Worm (Caenorhabditis elegans): ENCODE data around the gene C06C3.4.

The C06C3.4 gene

DNA sequence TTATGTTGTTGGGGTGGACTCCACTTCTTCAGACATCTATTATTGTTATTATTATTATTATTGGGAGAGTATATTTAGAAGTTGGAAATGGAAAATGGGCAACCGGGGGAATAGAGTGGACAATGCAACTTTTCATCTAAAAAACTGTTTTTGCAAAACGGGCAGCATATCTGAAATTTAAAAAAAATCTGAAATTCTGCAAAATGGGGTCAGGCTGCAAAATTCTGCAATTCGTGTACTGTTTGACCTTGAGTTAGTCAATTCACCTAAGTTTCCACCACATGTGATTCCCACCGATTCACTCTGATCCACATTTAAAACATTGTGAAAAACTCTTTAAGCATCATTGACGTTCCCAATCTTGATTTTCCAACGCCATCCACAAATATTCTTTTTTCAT is at the start of gene C06C3.4:
TSS of gene C06C3.4 (plus strand) at position 301 of the 400 bp plus-strand sequence.
- TF ChIP-seq dao-5 (tag; optimal IDR thresholded peaks at IDR 0.05) (no peak), W03F9.2 (tag; optimal IDR thresholded peaks at IDR 0.05) (no peak)

DNA sequence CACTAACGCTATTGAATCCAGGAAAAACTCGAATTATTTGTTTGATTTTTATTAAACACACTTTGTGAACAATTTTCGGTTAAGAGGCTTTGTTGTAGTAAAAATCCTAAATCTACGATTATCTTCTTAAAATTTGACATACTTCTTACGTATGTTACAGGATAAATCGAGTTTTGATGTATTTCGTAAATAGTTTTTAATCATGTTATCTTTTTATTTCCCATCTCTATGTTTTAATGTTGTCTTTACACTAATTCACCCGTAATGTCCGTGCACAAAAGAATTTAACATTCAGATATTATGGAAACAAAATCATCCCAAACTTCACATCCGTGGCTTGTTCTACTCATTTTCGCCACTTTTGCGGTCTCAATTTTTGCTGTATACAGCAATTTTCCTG is 49.4 kb upstream of the C06C3.4 start, which contains the start of gene egli-1:
TSS of gene egli-1 (plus strand) at position 301 of the 400 bp plus-strand sequence.
- no peak for TF ChIP-seq W03F9.2 (tag; optimal IDR thresholded peaks at IDR 0.05)
- no peak for TF ChIP-seq him-1 (tag; optimal IDR thresholded peaks at IDR 0.05)
- no peak for TF ChIP-seq dao-5 (tag; optimal IDR thresholded peaks at IDR 0.05)

DNA sequence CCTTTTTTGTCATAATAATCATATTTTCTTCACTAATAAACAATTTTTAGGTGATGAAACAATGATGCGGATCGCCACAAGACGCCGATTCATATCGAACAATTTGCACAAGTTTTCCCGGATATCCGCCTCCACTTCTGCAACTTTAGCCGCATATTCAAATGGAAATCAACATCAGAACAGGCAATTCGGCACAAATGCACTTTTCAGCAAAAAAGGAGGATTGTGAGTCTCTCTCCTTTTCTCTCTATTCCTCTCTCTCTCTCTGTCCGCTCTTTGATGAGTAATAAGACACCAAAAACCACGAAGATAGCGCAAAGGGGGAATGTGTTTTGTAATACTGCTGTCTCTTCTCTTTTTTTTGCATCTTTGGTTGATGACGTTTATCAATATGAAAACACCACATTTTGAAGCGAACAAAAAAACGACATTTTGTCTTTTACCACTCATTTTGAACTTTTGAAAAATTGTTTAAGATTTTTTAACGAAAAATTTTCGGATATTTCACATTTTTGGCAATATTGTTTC is 48.2 kb upstream of the C06C3.4 start, which contains the start of gene eat-3:
TSS of gene eat-3 (plus strand) at position 51 of the 528 bp plus-strand sequence.
- no peak for TF ChIP-seq him-1 (tag; optimal IDR thresholded peaks at IDR 0.05)
- TF ChIP-seq dao-5 (tag; optimal IDR thresholded peaks at IDR 0.05): no peak

DNA sequence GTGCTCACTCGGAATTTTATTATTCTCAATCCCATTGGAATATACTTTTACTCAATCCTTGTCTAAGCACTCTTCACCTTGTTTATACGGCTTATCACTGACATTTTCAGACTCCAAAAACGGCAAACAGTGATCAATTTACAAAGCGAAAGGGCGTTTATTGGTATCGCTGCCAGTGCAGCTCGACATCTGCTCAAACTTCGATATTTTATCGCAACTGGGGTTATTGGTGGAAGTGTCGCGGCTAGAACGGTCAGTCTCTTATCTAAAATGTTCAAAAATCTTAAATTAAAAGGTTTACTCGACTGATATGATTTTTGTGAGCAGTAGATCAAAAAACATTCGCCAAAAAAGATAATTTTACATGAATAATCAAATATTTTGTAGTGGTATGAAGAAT is 47.5 kb upstream of the C06C3.4 start:
- no peak for TF ChIP-seq W03F9.2 (tag; optimal IDR thresholded peaks at IDR 0.05)
- TF ChIP-seq him-1 (tag; optimal IDR thresholded peaks at IDR 0.05): no peak
- TF ChIP-seq dao-5 (tag; optimal IDR thresholded peaks at IDR 0.05): no peak

DNA sequence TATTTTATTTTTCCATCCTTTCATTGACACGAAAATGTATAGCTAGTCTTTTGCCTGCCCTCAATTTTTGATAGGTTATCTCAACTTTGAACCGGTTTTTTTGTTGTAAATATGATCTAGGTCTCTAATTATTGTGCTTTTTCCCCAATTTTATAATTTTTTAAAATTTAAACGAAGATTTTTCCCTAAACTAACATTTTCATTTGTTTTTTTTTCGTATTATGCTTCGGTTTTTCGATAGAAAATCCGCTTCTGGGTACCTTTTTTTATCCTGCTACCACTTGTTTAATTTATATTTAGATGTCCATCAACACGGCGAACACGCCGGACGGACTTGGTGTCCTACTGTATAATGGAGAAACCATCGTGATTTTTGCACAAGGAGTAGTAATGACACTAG is 43.6 kb upstream of the C06C3.4 start, which contains the start of gene wbp-2:
TSS of gene wbp-2 (plus strand) at position 301 of the 400 bp plus-strand sequence.
- TF ChIP-seq dao-5 (tag; optimal IDR thresholded peaks at IDR 0.05): no peak
- no peak for TF ChIP-seq W03F9.2 (tag; optimal IDR thresholded peaks at IDR 0.05)
- no peak for TF ChIP-seq him-1 (tag; optimal IDR thresholded peaks at IDR 0.05)

DNA sequence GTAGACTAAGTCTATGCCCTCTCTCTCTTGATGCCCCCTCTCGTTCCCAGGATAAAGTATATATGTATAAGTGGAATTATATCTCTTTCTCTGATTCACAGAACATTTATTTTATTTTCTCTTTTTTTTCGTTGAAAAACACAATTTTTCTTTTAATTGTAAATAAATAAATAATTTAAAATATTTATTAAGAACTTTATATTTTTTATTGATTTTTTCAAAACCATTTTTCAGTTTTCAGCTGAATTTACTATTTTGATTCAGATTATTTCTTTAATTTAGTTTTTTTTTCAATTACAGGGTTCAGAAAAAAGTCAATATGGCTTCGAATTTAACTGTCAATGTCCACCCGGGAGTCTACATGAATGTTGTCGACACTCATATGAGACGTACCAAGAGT is 41.7 kb upstream of the C06C3.4 start, which contains the start of gene eif-3.F:
TSS of gene eif-3.F (plus strand) at position 301 of the 400 bp plus-strand sequence.
- no peak for TF ChIP-seq dao-5 (tag; optimal IDR thresholded peaks at IDR 0.05)
- TF ChIP-seq him-1 (tag; optimal IDR thresholded peaks at IDR 0.05): no peak
- TF ChIP-seq W03F9.2 (tag; optimal IDR thresholded peaks at IDR 0.05): no peak

DNA sequence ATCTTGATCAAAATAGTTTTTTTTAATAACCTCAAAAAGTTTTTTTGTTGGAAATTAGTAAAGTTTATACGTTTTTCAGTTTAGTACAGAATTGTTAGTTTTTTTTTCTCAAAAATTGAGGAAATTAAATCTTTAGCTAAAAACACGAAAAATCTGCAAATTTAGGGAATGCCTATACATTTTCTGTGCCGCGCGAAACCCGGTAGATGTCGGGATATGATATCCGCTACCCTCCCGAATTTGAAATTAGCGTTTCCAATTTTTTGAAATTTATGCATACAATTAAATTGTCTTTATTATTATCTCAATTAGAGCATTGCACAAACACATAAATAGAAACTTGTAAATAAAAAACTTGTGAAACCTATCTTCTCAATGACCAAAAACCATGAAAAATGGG is 40.1 kb upstream of the C06C3.4 start:
- TF ChIP-seq dao-5 (tag; optimal IDR thresholded peaks at IDR 0.05) (no peak), W03F9.2 (tag; optimal IDR thresholded peaks at IDR 0.05) (no peak), him-1 (tag; optimal IDR thresholded peaks at IDR 0.05) (no peak)

DNA sequence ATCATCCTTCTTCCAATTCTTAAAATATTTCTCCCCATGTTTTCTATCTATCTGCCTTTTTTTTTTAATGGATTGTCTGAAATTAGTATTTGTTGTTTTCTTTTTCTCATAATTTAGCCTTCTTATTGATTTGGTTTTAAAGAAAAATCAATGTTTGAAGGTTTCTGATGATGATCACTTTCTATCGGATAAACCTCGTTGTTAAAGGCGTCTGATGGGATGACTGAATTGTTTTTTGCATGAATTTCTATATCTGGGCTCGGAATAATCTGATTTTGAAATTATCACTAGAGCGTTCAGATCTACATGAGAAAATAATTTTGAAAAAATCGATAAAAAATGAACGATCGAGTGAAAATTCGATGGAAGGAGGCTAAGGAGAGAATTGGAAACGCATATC is 39.4 kb upstream of the C06C3.4 start, which contains the start of gene scp-1:
TSS of gene scp-1 (plus strand) at position 301 of the 400 bp plus-strand sequence.
- TF ChIP-seq W03F9.2 (tag; optimal IDR thresholded peaks at IDR 0.05) (no peak), dao-5 (tag; optimal IDR thresholded peaks at IDR 0.05) (no peak), him-1 (tag; optimal IDR thresholded peaks at IDR 0.05) (no peak)

DNA sequence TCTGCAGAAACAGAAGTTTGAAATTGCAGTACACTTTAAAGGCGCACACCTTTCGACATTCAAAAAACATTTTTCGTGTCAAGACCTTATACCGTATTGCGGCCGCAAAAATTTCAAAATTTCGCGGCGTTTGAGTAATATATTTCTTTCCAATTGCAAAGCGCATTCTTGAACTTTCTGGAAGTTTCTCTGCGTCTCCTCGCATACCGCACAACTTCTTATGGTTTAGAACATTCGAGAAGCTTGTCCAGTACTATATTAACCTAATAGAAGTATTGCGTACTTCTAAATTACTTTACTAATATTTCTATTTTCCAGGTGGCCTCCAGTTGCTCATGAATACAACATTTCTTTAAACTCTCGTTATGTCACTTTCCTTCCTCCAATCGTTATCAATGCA is 36.4 kb upstream of the C06C3.4 start:
- no peak for TF ChIP-seq W03F9.2 (tag; optimal IDR thresholded peaks at IDR 0.05)
- TF ChIP-seq him-1 (tag; optimal IDR thresholded peaks at IDR 0.05): no peak
- TF ChIP-seq dao-5 (tag; optimal IDR thresholded peaks at IDR 0.05): no peak

DNA sequence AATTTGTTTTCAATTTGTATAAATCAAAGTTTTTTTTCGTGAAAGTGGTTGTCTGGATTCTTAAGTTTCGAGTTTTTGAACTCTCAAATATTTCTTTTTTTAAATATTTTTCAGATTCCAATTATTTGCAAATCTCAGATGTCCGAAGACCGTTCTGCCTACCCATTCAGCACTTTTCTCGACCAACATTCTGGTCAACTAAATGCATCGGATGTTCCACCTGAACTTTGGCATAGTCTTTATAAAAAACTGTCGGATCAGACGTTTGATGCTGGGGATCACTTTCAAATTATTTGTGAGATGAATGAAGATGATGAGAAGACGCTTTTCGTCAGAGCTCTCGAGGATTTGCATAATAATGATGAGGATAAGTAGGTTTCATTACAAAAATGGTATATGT is 34.2 kb upstream of the C06C3.4 start, which contains the start of gene ttll-12:
TSS of gene ttll-12 (plus strand) at position 139 of the 400 bp plus-strand sequence.
- TF ChIP-seq him-1 (tag; optimal IDR thresholded peaks at IDR 0.05) (no peak), W03F9.2 (tag; optimal IDR thresholded peaks at IDR 0.05) (no peak), dao-5 (tag; optimal IDR thresholded peaks at IDR 0.05) (no peak)

DNA sequence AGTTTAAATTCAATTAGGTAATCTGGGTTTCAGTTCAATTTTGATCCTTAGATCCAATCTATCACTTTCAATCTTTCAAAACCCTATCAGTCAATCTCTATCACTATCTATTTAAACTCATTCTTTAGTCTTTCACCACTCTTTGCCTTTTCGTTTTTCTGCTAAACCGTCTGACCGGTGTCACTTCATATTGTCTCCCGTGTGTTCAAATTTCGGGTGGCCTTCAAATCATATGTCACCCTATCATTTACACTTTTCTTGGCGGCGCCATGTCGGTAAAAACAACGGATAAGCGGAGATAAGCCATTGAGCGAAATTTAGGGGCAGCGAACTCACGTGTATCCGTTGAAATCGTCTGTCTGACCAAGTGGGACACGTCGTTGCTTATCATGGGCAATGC is 29.1 kb upstream of the C06C3.4 start:
- TF ChIP-seq W03F9.2 (tag; optimal IDR thresholded peaks at IDR 0.05) (no peak), dao-5 (tag; optimal IDR thresholded peaks at IDR 0.05) (no peak), him-1 (tag; optimal IDR thresholded peaks at IDR 0.05) (no peak)

DNA sequence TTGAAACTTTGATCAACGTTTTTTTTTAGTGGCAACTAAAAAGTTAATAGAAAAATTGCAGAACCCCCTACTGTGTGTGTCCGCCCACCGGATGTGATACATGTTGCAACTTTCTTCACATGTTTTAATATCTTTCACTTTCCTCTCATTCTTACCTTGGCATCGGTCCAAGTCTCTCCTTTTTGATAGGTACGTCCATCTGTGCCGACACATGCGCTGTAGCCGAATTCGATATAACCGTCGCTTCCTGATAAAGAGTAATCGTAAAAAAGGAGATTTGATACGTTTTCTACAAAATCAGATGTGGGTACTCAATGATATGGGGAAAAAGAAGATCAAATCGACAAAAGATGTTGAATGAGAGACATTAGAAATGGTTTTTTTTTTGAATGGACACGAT is 28.0 kb upstream of the C06C3.4 start:
- TF ChIP-seq him-1 (tag; optimal IDR thresholded peaks at IDR 0.05) (no peak), W03F9.2 (tag; optimal IDR thresholded peaks at IDR 0.05) (no peak), dao-5 (tag; optimal IDR thresholded peaks at IDR 0.05) (no peak)

DNA sequence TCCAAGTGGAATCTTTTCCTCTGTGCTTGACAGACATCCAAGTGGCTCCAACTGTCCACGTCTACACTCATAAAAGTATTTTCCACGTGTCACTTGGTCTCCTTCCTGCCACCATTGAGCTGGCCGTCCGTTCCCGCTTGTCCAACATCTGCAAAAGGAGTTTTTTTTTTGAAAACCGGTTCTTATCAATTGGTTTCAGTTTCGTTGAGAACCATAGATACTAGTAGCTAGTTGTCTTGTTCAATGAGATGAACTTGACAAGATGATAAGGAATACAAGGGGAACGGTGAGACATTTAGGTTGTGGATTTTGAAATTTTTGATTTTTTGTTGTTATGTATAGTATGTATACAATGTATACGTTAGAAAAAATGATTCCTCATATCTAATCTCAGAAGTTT is 27.3 kb upstream of the C06C3.4 start:
- TF ChIP-seq W03F9.2 (tag; optimal IDR thresholded peaks at IDR 0.05): no peak
- TF ChIP-seq him-1 (tag; optimal IDR thresholded peaks at IDR 0.05): no peak
- TF ChIP-seq dao-5 (tag; optimal IDR thresholded peaks at IDR 0.05): no peak

DNA sequence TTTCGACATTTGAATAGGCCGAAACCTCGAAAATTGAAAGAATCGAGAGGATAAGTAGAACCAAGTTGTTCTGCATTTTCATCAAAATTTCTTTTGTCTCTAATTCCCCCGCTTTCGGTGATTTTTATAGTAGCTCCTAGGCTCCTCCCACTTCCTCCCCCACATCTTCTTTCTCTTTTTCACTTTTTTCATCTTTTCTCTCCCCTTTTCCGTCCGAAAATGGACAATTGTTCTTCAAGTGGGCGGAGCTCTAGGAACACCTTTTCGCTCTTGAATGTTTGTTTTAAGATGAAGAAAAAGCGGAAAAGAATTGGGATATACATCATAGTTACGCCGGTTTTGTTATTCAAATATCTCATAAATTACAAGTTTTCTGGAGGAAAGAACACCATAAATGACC is 26.6 kb upstream of the C06C3.4 start, which contains the start of gene F42A8.1:
TSS of gene F42A8.1 (minus strand) at position 101 of the 400 bp plus-strand sequence.
- TF ChIP-seq him-1 (tag; optimal IDR thresholded peaks at IDR 0.05) (no peak), dao-5 (tag; optimal IDR thresholded peaks at IDR 0.05) (no peak), W03F9.2 (tag; optimal IDR thresholded peaks at IDR 0.05) (no peak)

DNA sequence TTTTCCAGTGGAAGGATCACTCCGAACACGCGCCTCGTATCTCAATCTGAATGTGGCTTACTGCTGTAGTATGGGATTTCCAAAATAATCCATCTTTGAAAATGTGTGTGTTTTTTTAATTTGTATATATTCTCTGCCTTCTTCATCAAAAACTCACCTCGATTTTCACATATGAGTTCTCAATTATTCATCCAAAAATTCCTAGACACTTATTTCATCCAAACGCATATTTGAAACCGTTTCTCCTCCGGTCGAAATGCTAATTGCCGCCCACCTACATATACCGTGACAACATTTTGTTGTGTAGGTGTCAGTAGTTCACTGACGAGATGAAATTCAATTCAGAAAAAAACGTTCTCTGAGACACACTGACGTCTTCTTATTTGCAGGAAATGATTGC is 25.6 kb upstream of the C06C3.4 start:
- TF ChIP-seq W03F9.2 (tag; optimal IDR thresholded peaks at IDR 0.05): no peak
- no peak for TF ChIP-seq him-1 (tag; optimal IDR thresholded peaks at IDR 0.05)
